Worm (Caenorhabditis elegans) whole organism, midembryonic: ENCODE data around the gene hot-3.

ENCODE experiments used
- T22C8.4 ChIP-seq: fragments of 200-800 bp; sonication (Bioruptor generic); IDR thresholded peaks from 2 replicates; pipeline ENCODE4 v1.3.6; 2022; ENCODE audit warnings: missing genetic modification characterization, missing compliant biosample characterization
- cog-1 ChIP-seq: sonication (generic microtip); optimal IDR thresholded peaks from 2 replicates; lab custom pipeline; 2016; ENCODE audit warnings: missing genetic modification characterization, missing compliant biosample characterization
- flt-1 ChIP-seq: fragments of 200-800 bp; sonication (Bioruptor generic); IDR thresholded peaks from 2 replicates; pipeline ENCODE4 v1.3.6; 2022; ENCODE audit warnings: missing genetic modification characterization, missing compliant biosample characterization
- klf-2 ChIP-seq: fragments of 200-800 bp; sonication (Bioruptor generic); conservative IDR thresholded peaks from 2 replicates; pipeline ENCODE4 v1.3.6; 2022; ENCODE audit warnings: missing genetic modification reagents, missing genetic modification characterization, missing compliant biosample characterization
- med-1 ChIP-seq: sonication (generic microtip); optimal IDR thresholded peaks from 2 replicates; lab custom pipeline; 2017; ENCODE audit warnings: missing genetic modification characterization, mild to moderate bottlenecking, missing compliant biosample characterization, antibody characterized with exemption, missing genetic modification reagents; ENCODE audit not compliant: insufficient read depth
- ref-1 ChIP-seq: fragments of 200-800 bp; sonication (Bioruptor generic); conservative IDR thresholded peaks from 2 replicates; pipeline ENCODE4 v1.3.6; 2022; ENCODE audit warnings: missing genetic modification reagents, missing genetic modification characterization, missing compliant biosample characterization
- tab-1 ChIP-seq: fragments of 200-800 bp; sonication (Bioruptor generic); IDR thresholded peaks from 2 replicates; pipeline ENCODE4 v1.3.6; 2022; ENCODE audit warnings: missing genetic modification characterization, missing compliant biosample characterization
- ztf-23 ChIP-seq: fragments of 200-800 bp; sonication (Bioruptor generic); IDR thresholded peaks from 2 replicates; pipeline ENCODE4 v1.3.6; 2022; ENCODE audit warnings: missing genetic modification reagents, missing genetic modification characterization, missing compliant biosample characterization
- ztf-29 ChIP-seq: fragments of 200-800 bp; sonication (Bioruptor generic); IDR thresholded peaks from 2 replicates; pipeline ENCODE4 v1.3.6; 2022; ENCODE audit warnings: missing genetic modification reagents, missing genetic modification characterization, missing compliant biosample characterization

hot-3 gene

DNA sequence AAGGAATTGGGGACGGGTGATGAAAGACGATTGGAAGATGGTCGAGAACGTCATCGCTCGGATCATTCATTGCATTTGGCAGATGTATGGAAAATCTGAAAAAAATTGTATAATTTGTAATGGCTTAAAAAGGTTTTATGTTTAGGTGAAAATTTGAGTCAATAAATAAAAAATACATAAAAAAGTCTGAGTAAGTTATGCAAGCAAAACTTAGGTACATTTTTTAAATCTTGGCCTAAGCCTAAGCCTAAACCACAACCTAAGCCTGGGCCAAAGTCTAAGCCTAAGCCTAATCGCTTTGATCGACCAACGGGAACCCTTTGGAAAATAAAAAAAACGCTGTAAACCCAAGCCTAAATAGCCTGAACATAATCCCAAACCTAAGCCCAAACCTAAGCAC is at the start of gene hot-3:
TSS of gene hot-3 (minus strand) at position 101 of the 400 bp plus-strand sequence.
- TF ChIP-seq cog-1 (tag; lab: Kevin White, UChicago): no peak
- no peak for TF ChIP-seq ztf-23
- no peak for TF ChIP-seq T22C8.4 (GFP tag; lab: Robert Waterston, UW)
- TF ChIP-seq ref-1 (GFP tag; lab: Robert Waterston, UW): no peak
- no peak for TF ChIP-seq flt-1 (GFP tag; lab: Robert Waterston, UW)

DNA sequence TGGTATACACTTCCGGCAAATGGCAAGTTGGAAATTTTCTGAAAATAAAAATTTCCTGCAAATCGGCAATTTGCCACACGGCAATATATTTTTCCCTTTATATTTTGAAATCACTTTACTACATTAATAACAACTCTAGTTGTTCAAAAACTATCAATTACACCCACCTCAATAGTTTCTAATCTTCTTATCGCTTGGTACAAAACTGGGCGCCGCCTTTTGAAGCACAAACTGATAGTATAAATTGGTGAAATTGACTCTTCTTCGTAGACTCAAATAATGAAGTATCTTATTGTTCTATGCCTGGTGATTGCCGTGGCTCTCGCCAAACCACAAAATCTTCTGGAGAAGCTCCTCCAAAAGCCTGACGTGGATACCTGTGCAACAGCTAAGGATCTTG is 49.3 kb upstream of the hot-3 start, which contains the start of gene Y39G8B.9:
TSS of gene Y39G8B.9 (plus strand) at position 269 of the 400 bp plus-strand sequence.
- no peak for TF ChIP-seq ztf-29
- TF ChIP-seq tab-1 (GFP tag; lab: Robert Waterston, UW): no peak
- no peak for TF ChIP-seq T22C8.4 (GFP tag; lab: Robert Waterston, UW)

DNA sequence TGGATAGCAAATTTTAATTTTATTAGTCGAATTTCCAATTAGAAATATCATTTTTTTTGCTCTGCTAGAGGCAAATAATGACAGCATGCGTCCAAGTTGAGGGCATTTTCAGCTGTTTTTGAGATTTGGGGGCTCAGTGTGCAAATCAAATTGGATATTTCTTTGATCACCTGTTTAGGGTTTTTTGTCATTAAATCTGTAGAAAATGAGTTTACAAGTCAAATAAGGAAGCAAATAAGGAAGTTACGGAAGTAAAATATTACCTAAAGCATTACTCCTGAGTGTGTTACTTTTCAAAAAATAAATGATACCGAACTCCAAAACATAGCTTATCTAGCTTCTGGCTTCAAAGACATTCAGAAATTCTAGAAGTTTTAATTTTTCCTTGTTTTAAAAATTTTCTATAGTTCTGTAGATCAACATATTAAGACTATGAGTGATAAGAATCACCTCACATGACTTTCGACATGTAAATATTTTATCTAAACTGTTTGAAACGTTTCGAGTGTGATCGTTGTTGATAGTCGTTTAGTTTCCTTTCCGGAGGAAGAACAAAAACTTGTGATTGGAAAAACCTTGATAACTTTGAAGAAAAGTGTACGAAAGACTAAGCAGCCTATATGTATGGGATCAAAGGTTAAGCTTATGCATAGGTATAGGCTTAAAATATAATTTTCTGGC is 48.1 kb upstream of the hot-3 start, which contains the start of gene sre-48:
TSS of gene sre-48 (minus strand) at position 51 of the 681 bp plus-strand sequence.
- TF ChIP-seq T22C8.4 (GFP tag; lab: Robert Waterston, UW) (no peak), tab-1 (GFP tag; lab: Robert Waterston, UW) (no peak)

DNA sequence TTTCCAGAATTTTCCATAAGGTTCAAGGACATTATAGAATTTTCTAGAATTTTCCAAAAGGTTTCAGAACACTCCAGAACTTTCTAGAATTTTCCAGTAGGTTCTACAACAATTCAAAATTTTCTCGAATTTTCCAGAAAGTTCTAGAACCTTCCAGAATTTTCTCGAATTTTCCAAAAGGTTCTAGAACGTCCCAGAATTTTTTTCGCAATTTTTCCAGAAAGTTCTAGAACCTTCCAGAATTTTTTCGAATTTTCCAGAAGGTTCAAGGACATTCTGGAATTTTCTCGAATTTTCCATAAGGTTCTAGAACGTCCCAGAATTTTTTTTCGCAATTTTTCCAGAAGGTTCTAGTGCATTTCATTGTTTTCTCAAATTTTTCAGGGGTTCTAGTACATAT is 45.9 kb upstream of the hot-3 start:
- TF ChIP-seq med-1: no peak
- TF ChIP-seq klf-2 (GFP tag; lab: Robert Waterston, UW): no peak
- no peak for TF ChIP-seq T22C8.4 (GFP tag; lab: Robert Waterston, UW)
- TF ChIP-seq cog-1 (tag; lab: Kevin White, UChicago): no peak
- TF ChIP-seq ztf-29: no peak
- TF ChIP-seq ref-1 (GFP tag; lab: Robert Waterston, UW): no peak
- no peak for TF ChIP-seq tab-1 (GFP tag; lab: Robert Waterston, UW)
- TF ChIP-seq ztf-23: no peak
- no peak for TF ChIP-seq flt-1 (GFP tag; lab: Robert Waterston, UW)

DNA sequence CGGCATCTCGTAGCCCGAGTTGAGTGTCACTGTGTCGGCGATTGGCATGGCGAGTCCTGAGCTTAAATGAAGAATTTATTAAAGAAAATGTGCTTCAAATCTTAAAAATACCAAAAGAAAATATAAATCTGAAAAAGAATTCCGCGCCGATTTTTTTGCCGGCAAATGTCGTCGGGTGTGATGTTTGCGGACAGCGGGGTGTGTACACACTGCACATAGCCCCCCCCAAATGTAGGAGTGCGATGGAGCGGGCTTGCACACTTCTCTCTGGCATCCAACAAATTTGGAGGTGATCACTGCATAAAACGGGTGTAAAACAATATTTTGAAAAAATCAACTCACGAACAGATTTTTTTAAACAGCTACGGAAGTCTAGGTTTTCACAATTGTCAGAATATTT is 44.3 kb upstream of the hot-3 start, which contains the start of gene Y39G8B.2:
TSS of gene Y39G8B.2 (minus strand) at position 61 of the 400 bp plus-strand sequence.
- TF ChIP-seq T22C8.4 (GFP tag; lab: Robert Waterston, UW): no peak
- TF ChIP-seq med-1: no peak
- TF ChIP-seq ref-1 (GFP tag; lab: Robert Waterston, UW): no peak
- peak; percentile 74 for TF ChIP-seq cog-1 (tag; lab: Kevin White, UChicago)
- peak; percentile 52; the same call in 1 of the 2 replicates for TF ChIP-seq ztf-29
- peak; percentile 71; the same call in 1 of the 2 replicates for TF ChIP-seq tab-1 (GFP tag; lab: Robert Waterston, UW)
- TF ChIP-seq klf-2 (GFP tag; lab: Robert Waterston, UW): 0 out of 2 replicates have a peak, but pooled peaks have one; percentile 41
- TF ChIP-seq ztf-23: peak; percentile 83
- TF ChIP-seq flt-1 (GFP tag; lab: Robert Waterston, UW): peak; percentile 76

DNA sequence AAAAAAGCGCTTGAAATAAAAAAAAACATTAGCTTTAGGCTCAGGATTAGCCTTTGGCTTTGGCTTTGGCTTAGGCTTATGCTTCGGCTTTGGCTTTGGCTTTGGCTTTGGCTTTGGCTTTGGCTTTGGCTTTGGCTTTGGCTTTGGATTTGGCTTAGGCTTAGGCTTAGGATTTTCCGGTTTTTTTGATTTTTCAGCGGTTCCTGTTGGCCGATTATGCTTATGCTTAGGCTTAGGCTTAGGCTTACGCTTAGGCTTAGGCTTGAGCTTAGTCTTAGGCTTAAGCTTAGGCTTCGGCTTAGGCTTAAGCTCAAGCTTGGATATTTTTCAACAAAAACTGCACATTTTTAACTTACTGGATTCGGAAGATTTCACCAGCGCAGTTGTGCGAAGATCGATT is 42.3 kb upstream of the hot-3 start:
- TF ChIP-seq cog-1 (tag; lab: Kevin White, UChicago) (no peak), tab-1 (GFP tag; lab: Robert Waterston, UW) (no peak), ztf-29 (peak; percentile 74; the same call in 1 of the 2 replicates), med-1 (no peak), T22C8.4 (GFP tag; lab: Robert Waterston, UW) (no peak)

DNA sequence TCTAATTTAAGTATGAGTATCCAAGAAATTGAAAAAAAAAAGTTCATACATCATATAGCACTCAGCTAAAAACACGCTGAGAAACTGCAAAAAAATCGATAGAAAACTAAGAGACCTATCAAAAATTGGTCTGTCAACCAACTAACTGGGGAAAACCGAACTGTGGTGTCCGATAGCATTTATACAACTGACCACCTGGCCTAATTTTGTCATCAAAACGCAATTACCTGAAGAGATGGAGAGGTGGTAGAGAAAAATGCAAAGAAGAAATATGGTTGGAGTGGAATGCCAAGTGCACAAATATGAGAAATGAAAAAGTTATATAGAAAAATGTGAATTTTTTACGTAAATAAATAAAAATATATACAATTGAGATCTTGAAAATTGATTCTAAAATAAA is 41.7 kb upstream of the hot-3 start, which contains the start of gene Y39G8B.1:
TSS of gene Y39G8B.1 (minus strand) at position 299 of the 400 bp plus-strand sequence.
- no peak for TF ChIP-seq ztf-29
- no peak for TF ChIP-seq med-1
- TF ChIP-seq tab-1 (GFP tag; lab: Robert Waterston, UW): no peak
- TF ChIP-seq flt-1 (GFP tag; lab: Robert Waterston, UW): no peak
- no peak; the same call in 1 of the 2 replicates for TF ChIP-seq T22C8.4 (GFP tag; lab: Robert Waterston, UW)
- TF ChIP-seq cog-1 (tag; lab: Kevin White, UChicago): no peak
- TF ChIP-seq klf-2 (GFP tag; lab: Robert Waterston, UW): no peak
- TF ChIP-seq ztf-23: no peak
- no peak for TF ChIP-seq ref-1 (GFP tag; lab: Robert Waterston, UW)

DNA sequence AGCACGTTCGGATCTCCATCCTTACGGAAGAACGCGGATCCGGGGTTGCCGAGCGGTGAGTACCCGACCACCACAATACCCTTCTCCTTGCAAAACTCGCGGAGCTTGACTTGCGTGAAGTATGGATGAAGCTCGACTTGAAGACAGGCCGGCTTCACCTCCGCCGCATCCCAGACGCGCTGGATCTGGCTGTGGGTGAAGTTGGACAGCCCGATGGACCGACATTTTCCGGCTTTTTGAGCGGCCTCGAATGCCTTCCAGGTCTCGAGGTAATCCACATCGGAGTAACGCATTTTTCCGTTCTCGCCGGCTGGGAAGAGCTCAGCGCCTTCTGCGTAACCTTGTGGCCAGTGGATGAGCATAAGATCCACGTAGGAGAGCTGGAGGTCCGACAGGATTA is 40.4 kb upstream of the hot-3 start:
- TF ChIP-seq med-1 (no peak), ztf-29 (no peak), ref-1 (GFP tag; lab: Robert Waterston, UW) (no peak), T22C8.4 (GFP tag; lab: Robert Waterston, UW) (no peak), tab-1 (GFP tag; lab: Robert Waterston, UW) (no peak), cog-1 (tag; lab: Kevin White, UChicago) (no peak), flt-1 (GFP tag; lab: Robert Waterston, UW) (no peak), klf-2 (GFP tag; lab: Robert Waterston, UW) (no peak), ztf-23 (no peak)

DNA sequence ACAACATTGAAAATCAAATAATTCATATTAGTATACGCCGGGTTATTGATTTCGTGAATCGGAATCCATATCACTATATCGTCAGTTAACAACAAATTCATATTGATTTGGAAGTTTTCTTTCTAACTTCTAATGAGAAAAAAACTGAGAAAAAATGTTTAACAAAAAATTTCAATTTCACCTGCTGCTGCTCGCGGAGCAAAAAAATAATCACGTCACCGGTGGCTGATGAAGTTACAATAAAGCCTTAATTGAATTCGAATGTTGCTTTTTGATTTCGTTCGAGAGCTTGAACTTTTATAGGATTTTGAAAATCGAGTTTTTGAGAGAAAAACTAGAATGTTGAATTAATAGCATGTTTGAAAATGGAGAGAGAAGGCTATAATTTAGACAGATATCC is 37.1 kb upstream of the hot-3 start, which contains the start of gene sre-43:
TSS of gene sre-43 (minus strand) at position 101 of the 400 bp plus-strand sequence.
- TF ChIP-seq flt-1 (GFP tag; lab: Robert Waterston, UW) (no peak), ztf-23 (no peak)

DNA sequence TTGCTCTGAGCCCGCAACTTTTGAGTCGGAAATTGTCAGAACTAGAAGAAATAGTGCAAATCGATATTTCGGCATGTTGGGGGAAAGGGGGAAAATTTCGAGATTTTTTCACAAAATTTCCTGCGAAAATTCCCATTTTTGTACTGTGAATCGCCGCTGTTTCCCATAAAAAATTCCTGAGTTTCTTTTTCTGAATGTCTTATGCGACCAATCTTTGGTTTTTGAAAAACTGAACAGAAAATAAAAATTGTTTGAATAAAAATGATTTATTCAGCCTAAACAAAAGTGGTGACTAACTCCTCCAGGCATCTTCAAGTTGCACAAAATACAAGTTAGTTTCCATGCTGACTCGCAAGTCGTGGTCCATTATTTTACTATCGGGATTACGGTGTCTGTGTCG is 34.4 kb upstream of the hot-3 start, which contains the start of gene W07G1.7:
TSS of gene W07G1.7 (minus strand) at position 101 of the 400 bp plus-strand sequence.
- TF ChIP-seq ref-1 (GFP tag; lab: Robert Waterston, UW) (no peak), ztf-29 (no peak), cog-1 (tag; lab: Kevin White, UChicago) (no peak)
